Fruit fly (Drosophila melanogaster) whole organism, embryonic: ENCODE data around the gene Mybbp1A.

ENCODE experiments used
- B-H2 ChIP-seq: fragments of 200-800 bp; sonication (Bioruptor generic); optimal IDR thresholded peaks from 2 replicates; lab custom pipeline; 2018; ENCODE audit warnings: missing biosample characterization, mild to moderate bottlenecking, missing genetic modification characterization
- CG10267 ChIP-seq: fragments of 200-800 bp; sonication (Bioruptor generic); optimal IDR thresholded peaks from 2 replicates; lab custom pipeline; 2018; ENCODE audit warnings: missing biosample characterization, mild to moderate bottlenecking, missing genetic modification characterization, moderate library complexity
- CG10979 ChIP-seq: fragments of 200-800 bp; sonication (Bioruptor generic); optimal IDR thresholded peaks from 2 replicates; lab custom pipeline; 2018; ENCODE audit warnings: missing biosample characterization, mild to moderate bottlenecking, missing genetic modification characterization, moderate library complexity
- CG11504 ChIP-seq: fragments of 200-800 bp; sonication (Bioruptor generic); optimal IDR thresholded peaks from 3 replicates; lab custom pipeline; 2019; ENCODE audit warnings: missing biosample characterization, mild to moderate bottlenecking, missing genetic modification characterization, moderate library complexity
- CG12155 ChIP-seq: fragments of 200-800 bp; sonication (Bioruptor generic); optimal IDR thresholded peaks from 3 replicates; lab custom pipeline; 2016; ENCODE audit warnings: missing biosample characterization, missing genetic modification characterization
- CG13287 ChIP-seq: fragments of 200-800 bp; sonication (Bioruptor generic); IDR thresholded peaks from 2 replicates; pipeline ENCODE4 v1.3.6; 2022; ENCODE audit warnings: missing biosample characterization, missing genetic modification characterization; ENCODE audit not compliant: partially characterized antibody
- CG13894 ChIP-seq: fragments of 200-800 bp; sonication (Bioruptor generic); optimal IDR thresholded peaks from 3 replicates; lab custom pipeline; 2018; ENCODE audit warnings: missing biosample characterization, mild to moderate bottlenecking, missing genetic modification characterization, moderate library complexity
- CG15514 ChIP-seq: fragments of 200-800 bp; sonication (Bioruptor generic); optimal IDR thresholded peaks from 3 replicates; lab custom pipeline; 2017; ENCODE audit warnings: missing biosample characterization, missing genetic modification characterization, mild to moderate bottlenecking, moderate library complexity, missing genetic modification reagents
- CG17912 ChIP-seq: fragments of 200-800 bp; sonication (Bioruptor generic); optimal IDR thresholded peaks from 2 replicates; lab custom pipeline; 2018; ENCODE audit warnings: missing biosample characterization, mild to moderate bottlenecking, missing genetic modification characterization
- CG31224 ChIP-seq: fragments of 200-800 bp; sonication (Bioruptor generic); IDR thresholded peaks from 2 replicates; pipeline ENCODE4 v1.3.6; 2022; ENCODE audit warnings: missing biosample characterization, missing genetic modification characterization
- CG31365 ChIP-seq: fragments of 200-800 bp; sonication (Bioruptor generic); optimal IDR thresholded peaks from 2 replicates; lab custom pipeline; 2018; ENCODE audit warnings: missing biosample characterization, mild to moderate bottlenecking, missing genetic modification characterization
- CG3281 ChIP-seq: fragments of 200-800 bp; sonication (Bioruptor generic); optimal IDR thresholded peaks from 3 replicates; lab custom pipeline; 2017; ENCODE audit warnings: missing biosample characterization, mild to moderate bottlenecking, missing genetic modification characterization
- CG33557 ChIP-seq: fragments of 200-800 bp; sonication (Bioruptor generic); optimal IDR thresholded peaks from 2 replicates; lab custom pipeline; 2019; ENCODE audit warnings: missing biosample characterization, mild to moderate bottlenecking, missing genetic modification characterization, moderate library complexity
- CG4328 ChIP-seq: fragments of 200-800 bp; sonication (Bioruptor generic); optimal IDR thresholded peaks from 3 replicates; lab custom pipeline; 2017; ENCODE audit warnings: missing biosample characterization, missing genetic modification reagents, missing genetic modification characterization
- CG7928 ChIP-seq: fragments of 200-800 bp; sonication (Bioruptor generic); optimal IDR thresholded peaks from 2 replicates; lab custom pipeline; 2017; ENCODE audit warnings: missing biosample characterization, mild to moderate bottlenecking, missing genetic modification characterization
- CG8089 ChIP-seq: fragments of 200-800 bp; sonication (Bioruptor generic); optimal IDR thresholded peaks from 3 replicates; lab custom pipeline; 2016; ENCODE audit warnings: missing biosample characterization, missing genetic modification characterization
- CG9797 ChIP-seq: fragments of 200-800 bp; sonication (Bioruptor generic); optimal IDR thresholded peaks from 3 replicates; lab custom pipeline; 2018; ENCODE audit warnings: missing biosample characterization, mild to moderate bottlenecking, missing genetic modification characterization
- CTCF ChIP-seq: fragments of 200-800 bp; sonication (Bioruptor generic); optimal IDR thresholded peaks from 2 replicates; lab custom pipeline; 2017; ENCODE audit warnings: missing biosample characterization, mild to moderate bottlenecking, missing genetic modification characterization, moderate library complexity
- D19B ChIP-seq: fragments of 200-800 bp; sonication (Bioruptor generic); optimal IDR thresholded peaks from 2 replicates; lab custom pipeline; 2017; ENCODE audit warnings: missing biosample characterization, mild to moderate bottlenecking, missing genetic modification characterization
- Dek ChIP-seq: fragments of 200-800 bp; sonication (Bioruptor generic); optimal IDR thresholded peaks from 3 replicates; lab custom pipeline; 2019; ENCODE audit warnings: missing biosample characterization, mild to moderate bottlenecking, missing genetic modification characterization, moderate library complexity
- Dp ChIP-seq: fragments of 200-800 bp; sonication (Bioruptor generic); optimal IDR thresholded peaks from 2 replicates; lab custom pipeline; 2018; ENCODE audit warnings: missing biosample characterization, mild to moderate bottlenecking, missing genetic modification characterization, moderate library complexity
- E2f2 ChIP-seq: fragments of 200-800 bp; sonication (Bioruptor generic); IDR thresholded peaks from 2 replicates; pipeline ENCODE4 v1.3.6; 2022; ENCODE audit warnings: missing biosample characterization, missing genetic modification characterization
- Ets97D ChIP-seq: fragments of 200-800 bp; sonication (Bioruptor generic); optimal IDR thresholded peaks from 3 replicates; lab custom pipeline; 2016; ENCODE audit warnings: missing biosample characterization, missing genetic modification characterization
- HHEX ChIP-seq: fragments of 200-800 bp; sonication (Bioruptor generic); optimal IDR thresholded peaks from 3 replicates; lab custom pipeline; 2017; ENCODE audit warnings: missing biosample characterization, mild to moderate bottlenecking, missing genetic modification characterization, missing genetic modification reagents
- HmgZ ChIP-seq: fragments of 200-800 bp; sonication (Bioruptor generic); optimal IDR thresholded peaks from 2 replicates; lab custom pipeline; 2018; ENCODE audit warnings: missing biosample characterization, mild to moderate bottlenecking, missing genetic modification characterization
- Hr39 ChIP-seq: fragments of >200 bp; optimal IDR thresholded peaks from 2 replicates; lab custom pipeline; 2017
- Hr51 ChIP-seq, 2 experiments: fragments of 200-800 bp; sonication (Bioruptor generic); optimal IDR thresholded peaks; 2 replicates in 1 of 2; 3 replicates in 1 of 2; lab custom pipeline; 2016 to 2018; ENCODE audit warnings: missing biosample characterization in 2 of 2, missing genetic modification characterization in 2 of 2, mild to moderate bottlenecking in 1 of 2, moderate library complexity in 1 of 2
- Jarid2 ChIP-seq: fragments of 200-800 bp; sonication (Bioruptor generic); optimal IDR thresholded peaks from 3 replicates; lab custom pipeline; 2017; ENCODE audit warnings: mild to moderate bottlenecking, missing biosample characterization, missing genetic modification reagents, missing genetic modification characterization
- Lhr ChIP-seq: fragments of 200-800 bp; sonication (Bioruptor generic); optimal IDR thresholded peaks from 3 replicates; lab custom pipeline; 2017; ENCODE audit warnings: mild to moderate bottlenecking, missing biosample characterization, missing genetic modification reagents, missing genetic modification characterization
- Med ChIP-seq: fragments of 200-800 bp; sonication (Bioruptor generic); peaks from one replicate; lab custom pipeline; 2016; ENCODE audit warnings: missing biosample characterization, missing genetic modification characterization, mild to moderate bottlenecking, inconsistent platforms, moderate library complexity
- Meics ChIP-seq: fragments of 200-800 bp; sonication (Bioruptor generic); optimal IDR thresholded peaks from 2 replicates; lab custom pipeline; 2017; ENCODE audit warnings: missing biosample characterization, mild to moderate bottlenecking, missing genetic modification characterization
- Nf-YA ChIP-seq: fragments of 200-800 bp; sonication (Bioruptor generic); IDR thresholded peaks from 2 replicates; pipeline ENCODE4 v1.3.6; 2022; ENCODE audit warnings: missing biosample characterization, missing genetic modification characterization
- Pdp1 ChIP-seq, 2 experiments: fragments of 200-800 bp; sonication (Bioruptor generic); optimal IDR thresholded peaks; 3 replicates each; lab custom pipeline; 2016; ENCODE audit warnings: missing biosample characterization in 2 of 2, missing genetic modification characterization in 2 of 2, mild to moderate bottlenecking in 1 of 2, moderate library complexity in 1 of 2
- Sry-β ChIP-seq: fragments of 200-800 bp; sonication (Bioruptor generic); optimal IDR thresholded peaks from 2 replicates; lab custom pipeline; 2018; ENCODE audit warnings: missing biosample characterization, mild to moderate bottlenecking, missing genetic modification characterization, moderate library complexity
- abd-A ChIP-seq: fragments of 200-800 bp; sonication (Bioruptor generic); optimal IDR thresholded peaks from 3 replicates; lab custom pipeline; 2019; ENCODE audit warnings: missing biosample characterization, mild to moderate bottlenecking, missing genetic modification characterization, moderate library complexity
- bbx ChIP-seq: fragments of 200-800 bp; sonication (Bioruptor generic); IDR thresholded peaks from 2 replicates; pipeline ENCODE4 v1.3.6; 2022; ENCODE audit warnings: missing biosample characterization, missing genetic modification characterization; ENCODE audit not compliant: partially characterized antibody
- cwo ChIP-seq: fragments of 200-800 bp; sonication (Bioruptor generic); optimal IDR thresholded peaks from 3 replicates; lab custom pipeline; 2017; ENCODE audit warnings: missing biosample characterization, missing genetic modification characterization, mild to moderate bottlenecking, moderate library complexity, missing genetic modification reagents
- gfzf ChIP-seq: fragments of 200-800 bp; sonication (Bioruptor generic); optimal IDR thresholded peaks from 2 replicates; lab custom pipeline; 2016; ENCODE audit warnings: missing biosample characterization, mild to moderate bottlenecking, missing genetic modification characterization, moderate library complexity
- grau ChIP-seq: fragments of 200-800 bp; optimal IDR thresholded peaks from 3 replicates; lab custom pipeline; 2019; ENCODE audit warnings: missing biosample characterization, mild to moderate bottlenecking, missing genetic modification characterization, moderate library complexity
- kah ChIP-seq: fragments of 200-800 bp; sonication (Bioruptor generic); optimal IDR thresholded peaks from 2 replicates; lab custom pipeline; 2018; ENCODE audit warnings: missing biosample characterization, mild to moderate bottlenecking, missing genetic modification characterization
- kni ChIP-seq: fragments of 200-800 bp; sonication (Bioruptor generic); optimal IDR thresholded peaks from 3 replicates; lab custom pipeline; 2017; ENCODE audit warnings: mild to moderate bottlenecking, missing biosample characterization, missing genetic modification reagents, missing genetic modification characterization
- mld ChIP-seq: fragments of 200-800 bp; sonication (Bioruptor generic); IDR thresholded peaks from 3 replicates; pipeline ENCODE4 v1.3.6; 2022; ENCODE audit warnings: missing biosample characterization, missing genetic modification characterization; ENCODE audit not compliant: partially characterized antibody
- pita ChIP-seq: fragments of 200-800 bp; sonication (Bioruptor generic); optimal IDR thresholded peaks from 2 replicates; lab custom pipeline; 2017; ENCODE audit warnings: missing biosample characterization, mild to moderate bottlenecking, missing genetic modification characterization
- pum ChIP-seq: fragments of 200-800 bp; sonication (Bioruptor generic); optimal IDR thresholded peaks from 2 replicates; lab custom pipeline; 2016; ENCODE audit warnings: missing biosample characterization, missing genetic modification characterization
- pzg ChIP-seq: fragments of 200-800 bp; sonication (Bioruptor generic); optimal IDR thresholded peaks from 3 replicates; lab custom pipeline; 2018; ENCODE audit warnings: missing biosample characterization, mild to moderate bottlenecking, missing genetic modification characterization, moderate library complexity
- ranshi ChIP-seq: fragments of 200-800 bp; sonication (Bioruptor generic); IDR thresholded peaks from 2 replicates; pipeline ENCODE4 v1.3.6; 2022; ENCODE audit warnings: missing biosample characterization, missing genetic modification characterization
- rib ChIP-seq: fragments of 200-800 bp; sonication (Bioruptor generic); IDR thresholded peaks from 2 replicates; pipeline ENCODE4 v1.3.6; 2022; ENCODE audit warnings: missing biosample characterization, missing genetic modification characterization
- sens ChIP-seq: fragments of 200-800 bp; sonication (Bioruptor generic); peaks from one replicate; lab custom pipeline; 2016; ENCODE audit warnings: missing biosample characterization, missing genetic modification characterization
- sob ChIP-seq: fragments of 200-800 bp; sonication (Bioruptor generic); IDR thresholded peaks from 2 replicates; pipeline ENCODE4 v1.3.6; 2022; ENCODE audit warnings: missing biosample characterization, missing genetic modification characterization
- usp ChIP-seq: fragments of >200 bp; optimal IDR thresholded peaks from 2 replicates; lab custom pipeline; 2017; ENCODE audit warnings: missing biosample characterization, missing genetic modification characterization
- wek ChIP-seq: fragments of 200-800 bp; sonication (Bioruptor generic); optimal IDR thresholded peaks from 3 replicates; lab custom pipeline; 2018; ENCODE audit warnings: missing biosample characterization, mild to moderate bottlenecking, missing genetic modification characterization, moderate library complexity

Gene Mybbp1A

DNA sequence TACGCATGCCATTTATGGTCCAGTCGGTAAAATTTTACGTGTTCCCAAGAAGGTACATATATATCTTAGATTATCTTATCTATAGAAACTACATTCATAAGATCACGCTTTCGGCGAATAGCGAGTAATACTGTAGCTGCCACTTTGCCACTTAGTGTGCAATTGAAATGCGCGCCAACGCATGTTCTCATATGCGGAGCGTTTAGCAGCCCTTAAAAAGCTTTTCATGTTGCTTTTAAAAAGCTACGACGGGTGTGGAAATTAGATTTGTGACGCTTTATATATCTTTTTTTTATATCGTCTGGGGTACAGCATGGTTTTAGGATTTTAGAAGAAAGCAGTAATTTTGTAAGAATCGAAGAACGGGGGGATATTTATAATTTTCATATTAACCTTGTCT lies 28.4 kb downstream of the Mybbp1A start:
- TF ChIP-seq CG8089: no peak
- no peak for TF ChIP-seq mld (GFP tag; lab: Robert Waterston, UW)
- TF ChIP-seq Med (GFP tag; lab: Kevin White, UChicago): peak; percentile 37
- peak; percentile 17 for TF ChIP-seq B-H2 (GFP tag; lab: Kevin White, UChicago)
- no peak for TF ChIP-seq abd-A (tag; lab: Kevin White, UChicago)
- no peak for TF ChIP-seq CG10979 (tag; lab: Kevin White, UChicago)
- no peak for TF ChIP-seq Dek
- TF ChIP-seq CG31365 (tag; lab: Kevin White, UChicago): peak; percentile 27
- TF ChIP-seq ranshi (GFP tag; lab: Robert Waterston, UW): no peak
- TF ChIP-seq CG15514 (GFP tag; lab: Kevin White, UChicago): peak; percentile 86
- peak; percentile 62 for TF ChIP-seq sens (GFP tag; lab: Kevin White, UChicago)
- TF ChIP-seq CG4328 (GFP tag; lab: Kevin White, UChicago): no peak
- peak; percentile 6 for TF ChIP-seq CG3281 (GFP tag; lab: Kevin White, UChicago)
- no peak for TF ChIP-seq kni
- no peak for TF ChIP-seq Hr39 (lab: Kevin White, UChicago)
- peak; percentile 67 for TF ChIP-seq CTCF (GFP tag; lab: Kevin White, UChicago)
- TF ChIP-seq HmgZ: peak; percentile 18
- TF ChIP-seq Dp: peak; percentile 90
- TF ChIP-seq CG11504 (tag; lab: Kevin White, UChicago): no peak
- 0 out of 2 replicates have a peak, but pooled peaks have one; percentile 12 for TF ChIP-seq bbx (GFP tag; lab: Robert Waterston, UW)
- TF ChIP-seq usp (GFP tag; lab: Kevin White, UChicago): no peak
- TF ChIP-seq gfzf (GFP tag; lab: Kevin White, UChicago): peak; percentile 50
- TF ChIP-seq pzg (GFP tag; lab: Kevin White, UChicago): peak; percentile 35
- no peak for TF ChIP-seq Nf-YA (GFP tag; lab: Robert Waterston, UW)
- TF ChIP-seq grau: peak; percentile 21
- no peak for TF ChIP-seq Sry-β
- no peak for TF ChIP-seq cwo (GFP tag; lab: Kevin White, UChicago)
- TF ChIP-seq E2f2: peak; percentile 94
- no peak for TF ChIP-seq wek (GFP tag; lab: Kevin White, UChicago)
- TF ChIP-seq HHEX (GFP tag; lab: Kevin White, UChicago): no peak
- TF ChIP-seq CG7928 (GFP tag; lab: Kevin White, UChicago): peak; percentile 94
- TF ChIP-seq CG17912 (GFP tag; lab: Kevin White, UChicago): no peak
- no peak for TF ChIP-seq kah (GFP tag; lab: Kevin White, UChicago)
- TF ChIP-seq pita (GFP tag; lab: Kevin White, UChicago): peak; percentile 48
- peak; percentile 15 for TF ChIP-seq CG13894 (tag; lab: Kevin White, UChicago)
- no peak for TF ChIP-seq CG31224 (GFP tag; lab: Robert Waterston, UW)
- TF ChIP-seq rib (GFP tag; lab: Robert Waterston, UW): no peak
- TF ChIP-seq CG10267 (tag; lab: Kevin White, UChicago): no peak
- TF ChIP-seq sob (GFP tag; lab: Robert Waterston, UW): no peak
- TF ChIP-seq CG9797 (GFP tag; lab: Kevin White, UChicago): no peak
- no peak for TF ChIP-seq CG12155 (GFP tag; lab: Kevin White, UChicago)
- no peak for TF ChIP-seq Pdp1 (GFP tag; optimal IDR thresholded peaks at IDR 0.05; lab: Kevin White, UChicago)
- TF ChIP-seq pum (GFP tag; lab: Kevin White, UChicago): no peak
- TF ChIP-seq Hr51 (GFP tag; optimal IDR thresholded peaks at IDR 0.05; lab: Kevin White, UChicago): no peak
- TF ChIP-seq Lhr (GFP tag; lab: Kevin White, UChicago): peak; percentile 45
- no peak for TF ChIP-seq Jarid2 (GFP tag; lab: Kevin White, UChicago)
- TF ChIP-seq Ets97D (GFP tag; lab: Kevin White, UChicago): peak; percentile 4
- no peak for TF ChIP-seq D19B
- TF ChIP-seq CG13287 (GFP tag; lab: Robert Waterston, UW): peak; percentile 23; the same call in 1 of the 2 replicates
- no peak for TF ChIP-seq Meics (GFP tag; lab: Kevin White, UChicago)
- no peak for TF ChIP-seq CG33557 (GFP tag; lab: Kevin White, UChicago)
